Worm (Caenorhabditis elegans): ENCODE measurements around the gene ptr-5.

DNA sequence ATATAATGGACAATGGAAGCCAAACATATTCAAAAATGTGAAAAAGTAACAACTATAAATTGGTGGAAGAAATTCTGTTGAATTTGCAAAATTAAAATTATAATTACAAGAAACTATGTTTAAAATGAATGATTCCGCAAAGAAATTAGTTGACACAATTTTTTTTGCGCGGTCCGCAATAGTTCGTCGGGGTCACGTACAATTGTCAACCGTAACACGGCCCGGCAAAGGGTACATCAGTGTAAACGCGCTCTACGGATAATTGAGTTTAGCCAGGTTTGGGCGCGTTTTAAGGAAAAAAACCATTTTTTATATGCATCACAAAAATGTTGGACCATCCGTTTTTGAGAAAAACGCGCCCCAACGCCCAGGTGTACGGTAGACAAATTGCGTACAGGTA lies 21.0 kb upstream of the ptr-5 start:
- TF ChIP-seq nhr-23 (tag; optimal IDR thresholded peaks at IDR 0.05) (no peak), nhr-28 (tag; optimal IDR thresholded peaks at IDR 0.05) (no peak), ama-1 (optimal IDR thresholded peaks at IDR 0.05) (no peak), lin-15B (tag; optimal IDR thresholded peaks at IDR 0.05) (no peak), lin-39 (tag; optimal IDR thresholded peaks at IDR 0.05) (no peak), lsy-12 (tag; optimal IDR thresholded peaks at IDR 0.05) (no peak), egl-5 (tag; optimal IDR thresholded peaks at IDR 0.05) (no peak), ztf-4 (tag; optimal IDR thresholded peaks at IDR 0.05) (no peak)

Data from whole organism, L3 larva.